Fruit fly (Drosophila melanogaster): ENCODE results near the gene CG14834.

DNA sequence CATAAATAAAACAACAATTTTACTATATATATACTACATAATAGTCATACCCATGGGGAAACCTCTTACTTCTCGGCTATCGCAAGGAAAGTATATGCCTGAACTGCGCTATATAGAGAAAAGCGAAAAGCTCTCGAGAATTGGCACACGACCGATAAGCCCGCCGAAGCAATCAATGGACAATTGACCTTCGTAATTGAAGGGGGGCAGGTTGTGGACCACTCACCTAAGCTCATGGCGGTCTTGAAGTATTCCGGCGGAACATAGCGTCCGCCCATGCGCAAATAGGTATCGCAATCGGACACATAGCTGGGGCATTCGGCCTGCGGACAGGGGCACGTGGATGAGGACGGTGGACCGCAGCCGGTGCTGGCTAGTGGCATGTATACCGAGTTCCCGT lies 33.5 kb upstream of the CG14834 start:
- no peak for TF ChIP-seq Hr78 (GFP tag; optimal IDR thresholded peaks at IDR 0.05)
- no peak for TF ChIP-seq ey (GFP tag; optimal IDR thresholded peaks at IDR 0.05)
- peak; percentile 9 for TF ChIP-seq h (GFP tag; optimal IDR thresholded peaks at IDR 0.05)
- TF ChIP-seq Hr83 (GFP tag; optimal IDR thresholded peaks at IDR 0.05; ENCODE audit: poor library complexity, severe bottlenecking): no peak
- no peak for TF ChIP-seq tai (GFP tag; optimal IDR thresholded peaks at IDR 0.05)
- no peak for TF ChIP-seq psq (GFP tag; optimal IDR thresholded peaks at IDR 0.05)
- no peak for TF ChIP-seq sage (GFP tag; optimal IDR thresholded peaks at IDR 0.05)
- TF ChIP-seq pan (optimal IDR thresholded peaks at IDR 0.05): no peak
- no peak for TF ChIP-seq CrebA (GFP tag; optimal IDR thresholded peaks at IDR 0.05; ENCODE audit: borderline replicate concordance)
- no peak for TF ChIP-seq Myc (optimal IDR thresholded peaks at IDR 0.05)
- no peak for TF ChIP-seq N (GFP tag; optimal IDR thresholded peaks at IDR 0.05)
- no peak for TF ChIP-seq br (GFP tag; optimal IDR thresholded peaks at IDR 0.05)
- no peak for TF ChIP-seq HLH106 (tag; optimal IDR thresholded peaks at IDR 0.05)
